Worm (Caenorhabditis elegans) whole organism, early embryonic: ENCODE data around the gene W05H7.1.

Experiments used
- F13C5.2 ChIP-seq: sonication (generic microtip); optimal IDR thresholded peaks from 2 replicates; lab custom pipeline; 2017; ENCODE audit warnings: mild to moderate bottlenecking, missing genetic modification characterization, inconsistent platforms, missing compliant biosample characterization
- aly-1 ChIP-seq: sonication (generic microtip); optimal IDR thresholded peaks from 2 replicates; lab custom pipeline; 2016; ENCODE audit warnings: missing genetic modification characterization, missing compliant biosample characterization
- ama-1 ChIP-seq: fragments of 150-350 bp; optimal IDR thresholded peaks from 2 replicates; lab custom pipeline; 2014
- ceh-36 ChIP-seq: sonication (generic microtip); optimal IDR thresholded peaks from 2 replicates; lab custom pipeline; 2016; ENCODE audit warnings: missing genetic modification characterization, inconsistent platforms, missing compliant biosample characterization
- hmg-4 ChIP-seq: fragments of 200-800 bp; sonication (Bioruptor generic); optimal IDR thresholded peaks from 2 replicates; lab custom pipeline; 2018; ENCODE audit warnings: mild to moderate bottlenecking, missing genetic modification characterization, missing compliant biosample characterization
- hnd-1 ChIP-seq: sonication (generic microtip); optimal IDR thresholded peaks from 2 replicates; lab custom pipeline; 2016; ENCODE audit warnings: missing genetic modification characterization, missing compliant biosample characterization
- scrt-1 ChIP-seq: fragments of 200-800 bp; sonication (Bioruptor generic); IDR thresholded peaks from 2 replicates; pipeline ENCODE4 v1.3.6; 2022; ENCODE audit warnings: missing genetic modification characterization, missing compliant biosample characterization
- tra-4 ChIP-seq: sonication (generic microtip); optimal IDR thresholded peaks from 2 replicates; lab custom pipeline; 2017; ENCODE audit warnings: missing genetic modification characterization, missing compliant biosample characterization

DNA sequence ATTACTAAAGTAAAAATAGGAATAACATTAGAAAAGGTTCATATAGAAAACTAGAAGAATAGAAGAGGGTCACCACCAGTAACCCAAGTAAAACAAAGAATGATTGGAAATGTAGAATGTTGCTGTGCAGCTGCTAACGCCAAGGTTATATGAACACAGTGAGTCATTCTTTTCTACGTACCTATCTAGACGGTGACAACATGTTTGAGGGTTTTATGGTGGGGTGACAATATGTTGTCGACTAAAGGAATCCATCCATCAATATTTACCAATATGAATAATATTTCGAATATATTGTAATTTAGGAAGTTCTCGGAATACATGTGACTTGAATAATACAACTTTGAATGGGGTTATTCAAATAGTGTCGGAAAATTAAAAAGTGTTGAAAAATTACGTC lies 49.3 kb upstream of the W05H7.1 start, which contains the start of gene ZK402.5:
- no peak for TF ChIP-seq hmg-4
- TF ChIP-seq scrt-1, result no peak
- TF ChIP-seq tra-4 (tag; lab: Kevin White, UChicago), result no peak
- no peak for TF ChIP-seq ama-1 (lab: Kevin White, UChicago)
- TF ChIP-seq hnd-1 (tag; lab: Kevin White, UChicago), result no peak
- TF ChIP-seq F13C5.2 (tag; lab: Kevin White, UChicago), result no peak
- TF ChIP-seq aly-1 (tag; lab: Kevin White, UChicago), result no peak
- no peak for TF ChIP-seq ceh-36 (tag; lab: Kevin White, UChicago)
